Fruit fly (Drosophila melanogaster) whole organism, embryonic: ENCODE data around the gene rgn.

ENCODE experiments used
- Atf-2 ChIP-seq: fragments of 200-800 bp; sonication (Bioruptor generic); optimal IDR thresholded peaks from 2 replicates; lab custom pipeline; 2016; ENCODE audit warnings: missing biosample characterization, missing genetic modification characterization
- Atf3 ChIP-seq: fragments of 200-800 bp; sonication (Bioruptor generic); optimal IDR thresholded peaks from 3 replicates; lab custom pipeline; 2016; ENCODE audit warnings: missing biosample characterization, missing genetic modification characterization
- Atf6 ChIP-seq: fragments of 200-800 bp; sonication (Bioruptor generic); IDR thresholded peaks from 2 replicates; pipeline ENCODE4 v1.3.6; 2022; ENCODE audit warnings: missing biosample characterization, missing genetic modification characterization
- Bdp1 ChIP-seq: fragments of 200-800 bp; sonication (Bioruptor generic); optimal IDR thresholded peaks from 3 replicates; lab custom pipeline; 2016; ENCODE audit warnings: missing biosample characterization, missing genetic modification characterization
- CG10209 ChIP-seq: fragments of 200-800 bp; sonication (Bioruptor generic); optimal IDR thresholded peaks from 3 replicates; lab custom pipeline; 2017; ENCODE audit warnings: missing biosample characterization, mild to moderate bottlenecking, missing genetic modification characterization, missing genetic modification reagents
- CG11504 ChIP-seq: fragments of 200-800 bp; sonication (Bioruptor generic); optimal IDR thresholded peaks from 3 replicates; lab custom pipeline; 2019; ENCODE audit warnings: missing biosample characterization, mild to moderate bottlenecking, missing genetic modification characterization, moderate library complexity
- CG12104 ChIP-seq: fragments of 200-800 bp; sonication (Bioruptor generic); optimal IDR thresholded peaks from 3 replicates; lab custom pipeline; 2016; ENCODE audit warnings: missing biosample characterization, missing genetic modification characterization
- CG13775 ChIP-seq: fragments of 200-800 bp; sonication (Bioruptor generic); optimal IDR thresholded peaks from 3 replicates; lab custom pipeline; 2017; ENCODE audit warnings: missing biosample characterization, mild to moderate bottlenecking, missing genetic modification characterization
- CG17385 ChIP-seq: fragments of 200-800 bp; sonication (Bioruptor generic); optimal IDR thresholded peaks from 3 replicates; lab custom pipeline; 2018; ENCODE audit warnings: missing biosample characterization, mild to moderate bottlenecking, missing genetic modification characterization
- CG2875 ChIP-seq: fragments of 200-800 bp; sonication (Bioruptor generic); optimal IDR thresholded peaks from 2 replicates; lab custom pipeline; 2017; ENCODE audit warnings: missing biosample characterization, mild to moderate bottlenecking, missing genetic modification characterization, missing genetic modification reagents
- CG30431 ChIP-seq: fragments of 200-800 bp; sonication (Bioruptor generic); optimal IDR thresholded peaks from 2 replicates; lab custom pipeline; 2017; ENCODE audit warnings: missing biosample characterization, missing genetic modification characterization
- CG3065 ChIP-seq: fragments of 200-800 bp; sonication (Bioruptor generic); optimal IDR thresholded peaks from 2 replicates; lab custom pipeline; 2016; ENCODE audit warnings: missing biosample characterization, missing genetic modification characterization
- CG31441 ChIP-seq: fragments of 200-800 bp; sonication (Bioruptor generic); IDR thresholded peaks from 2 replicates; pipeline ENCODE4 v1.3.6; 2022; ENCODE audit warnings: missing biosample characterization, missing genetic modification characterization
- CG4282 ChIP-seq: fragments of 200-800 bp; sonication (Bioruptor generic); optimal IDR thresholded peaks from 2 replicates; lab custom pipeline; 2016; ENCODE audit warnings: missing biosample characterization, missing genetic modification characterization
- CG4424 ChIP-seq: fragments of 200-800 bp; sonication (Bioruptor generic); optimal IDR thresholded peaks from 3 replicates; lab custom pipeline; 2016; ENCODE audit warnings: missing biosample characterization, missing genetic modification characterization
- CG6272 ChIP-seq: fragments of 200-800 bp; sonication (Bioruptor generic); IDR thresholded peaks from 2 replicates; pipeline ENCODE4 v1.3.6; 2022; ENCODE audit warnings: missing biosample characterization, missing genetic modification characterization
- CG7556 ChIP-seq: fragments of 200-800 bp; sonication (Bioruptor generic); optimal IDR thresholded peaks from 2 replicates; lab custom pipeline; 2017; ENCODE audit warnings: missing biosample characterization, mild to moderate bottlenecking, missing genetic modification characterization
- CG7745 ChIP-seq: fragments of 200-800 bp; sonication (Bioruptor generic); optimal IDR thresholded peaks from 2 replicates; lab custom pipeline; 2018; ENCODE audit warnings: missing biosample characterization, mild to moderate bottlenecking, missing genetic modification characterization, moderate library complexity
- CG7786 ChIP-seq: fragments of 200-800 bp; sonication (Bioruptor generic); optimal IDR thresholded peaks from 2 replicates; lab custom pipeline; 2016; ENCODE audit warnings: missing biosample characterization, missing genetic modification characterization
- CG8765 ChIP-seq: fragments of 200-800 bp; sonication (Bioruptor generic); IDR thresholded peaks from 2 replicates; pipeline ENCODE4 v1.3.6; 2022; ENCODE audit warnings: missing biosample characterization, missing genetic modification characterization
- CG9727 ChIP-seq: fragments of 200-800 bp; sonication (Bioruptor generic); optimal IDR thresholded peaks from 3 replicates; lab custom pipeline; 2017; ENCODE audit warnings: missing biosample characterization, mild to moderate bottlenecking, missing genetic modification characterization
- Camta ChIP-seq: fragments of 200-800 bp; sonication (Bioruptor generic); optimal IDR thresholded peaks from 2 replicates; lab custom pipeline; 2016; ENCODE audit warnings: missing biosample characterization, missing genetic modification characterization
- CkIIα-i1 ChIP-seq: fragments of 200-800 bp; sonication (Bioruptor generic); IDR thresholded peaks from 2 replicates; pipeline ENCODE4 v1.3.6; 2022; ENCODE audit warnings: missing biosample characterization, missing genetic modification characterization
- Doc2 ChIP-seq: fragments of 200-800 bp; sonication (Bioruptor generic); IDR thresholded peaks from 2 replicates; pipeline ENCODE4 v1.3.6; 2022; ENCODE audit warnings: missing biosample characterization, missing genetic modification characterization
- ERR ChIP-seq: fragments of 200-800 bp; sonication (Bioruptor generic); optimal IDR thresholded peaks from 2 replicates; lab custom pipeline; 2016; ENCODE audit warnings: missing biosample characterization, missing genetic modification characterization
- Gug ChIP-seq: fragments of 200-800 bp; sonication (Bioruptor generic); IDR thresholded peaks from 4 replicates; pipeline ENCODE4 v1.3.6; 2022; ENCODE audit warnings: missing biosample characterization, missing genetic modification characterization
- Hr78 ChIP-seq, 2 experiments: fragments of 200-800 bp in 1 of 2; fragments of >200 bp in 1 of 2; sonication (Bioruptor generic) in 1 of 2; optimal IDR thresholded peaks; 2 replicates each; lab custom pipeline; 2017 to 2019; ENCODE audit warnings: missing biosample characterization in 2 of 2, missing genetic modification characterization in 2 of 2, mild to moderate bottlenecking in 1 of 2, moderate library complexity in 1 of 2
- Hsf ChIP-seq: fragments of 200-800 bp; sonication (Bioruptor generic); optimal IDR thresholded peaks from 3 replicates; lab custom pipeline; 2016; ENCODE audit warnings: missing biosample characterization, missing genetic modification characterization
- Optix ChIP-seq: fragments of 200-800 bp; sonication (Bioruptor generic); IDR thresholded peaks from 3 replicates; pipeline ENCODE4 v1.3.6; 2022; ENCODE audit warnings: missing biosample characterization, missing genetic modification characterization
- Sry-δ ChIP-seq: fragments of 200-800 bp; sonication (Bioruptor generic); optimal IDR thresholded peaks from 2 replicates; lab custom pipeline; 2016; ENCODE audit warnings: missing biosample characterization, missing genetic modification characterization
- Stat92E ChIP-seq, 3 experiments: fragments of >200 bp in 2 of 3; fragments of 200-800 bp in 1 of 3; sonication (Bioruptor generic) in 1 of 3; optimal IDR thresholded peaks; 2 replicates each; lab custom pipeline; 2017 to 2019; ENCODE audit warnings: missing biosample characterization in 3 of 3, missing genetic modification characterization in 3 of 3, mild to moderate bottlenecking in 1 of 3, moderate library complexity in 1 of 3
- Xrp1 ChIP-seq: fragments of 200-800 bp; sonication (Bioruptor generic); IDR thresholded peaks from 2 replicates; pipeline ENCODE4 v1.3.6; 2022; ENCODE audit warnings: missing biosample characterization, missing genetic modification characterization
- az2 ChIP-seq: fragments of 200-800 bp; sonication (Bioruptor generic); optimal IDR thresholded peaks from 3 replicates; lab custom pipeline; 2016; ENCODE audit warnings: missing biosample characterization, missing genetic modification characterization
- bcd ChIP-seq: fragments of 200-800 bp; sonication (Bioruptor generic); optimal IDR thresholded peaks from 2 replicates; lab custom pipeline; 2017; ENCODE audit warnings: missing biosample characterization, mild to moderate bottlenecking, missing genetic modification characterization
- dmrt99B ChIP-seq: fragments of 200-800 bp; sonication (Bioruptor generic); optimal IDR thresholded peaks from 2 replicates; lab custom pipeline; 2018; ENCODE audit warnings: missing biosample characterization, mild to moderate bottlenecking, missing genetic modification characterization, moderate library complexity
- exex ChIP-seq: fragments of 200-800 bp; sonication (Bioruptor generic); optimal IDR thresholded peaks from 4 replicates; lab custom pipeline; 2018; ENCODE audit warnings: missing biosample characterization, mild to moderate bottlenecking, missing genetic modification characterization, moderate library complexity
- gem ChIP-seq: fragments of 200-800 bp; sonication (Bioruptor generic); optimal IDR thresholded peaks from 2 replicates; lab custom pipeline; 2019; ENCODE audit warnings: missing biosample characterization, mild to moderate bottlenecking, missing genetic modification characterization, moderate library complexity
- her ChIP-seq: fragments of 200-800 bp; sonication (Bioruptor generic); optimal IDR thresholded peaks from 2 replicates; lab custom pipeline; 2016; ENCODE audit warnings: missing biosample characterization, missing genetic modification characterization
- hth ChIP-seq: fragments of >200 bp; optimal IDR thresholded peaks from 2 replicates; lab custom pipeline; 2017; ENCODE audit warnings: inconsistent platforms
- jumu ChIP-seq: fragments of 200-800 bp; sonication (Bioruptor generic); optimal IDR thresholded peaks from 3 replicates; lab custom pipeline; 2016; ENCODE audit warnings: missing biosample characterization, missing genetic modification characterization
- lola ChIP-seq, 3 experiments: fragments of >200 bp in 2 of 3; fragments of 200-800 bp in 1 of 3; sonication (Bioruptor generic) in 1 of 3; optimal IDR thresholded peaks; 2 replicates each; lab custom pipeline; 2017 to 2019; ENCODE audit warnings: missing biosample characterization in 3 of 3, missing genetic modification characterization in 3 of 3, mild to moderate bottlenecking in 1 of 3, moderate library complexity in 1 of 3
- org-1 ChIP-seq: fragments of 200-800 bp; sonication (Bioruptor generic); optimal IDR thresholded peaks from 2 replicates; lab custom pipeline; 2017; ENCODE audit warnings: missing biosample characterization, missing genetic modification characterization
- otp ChIP-seq: fragments of 200-800 bp; sonication (Bioruptor generic); IDR thresholded peaks from 3 replicates; pipeline ENCODE4, ENCODE4 v1.3.6; 2022; ENCODE audit warnings: missing biosample characterization, missing genetic modification characterization
- prd ChIP-seq, 3 experiments: fragments of >200 bp in 2 of 3; fragments of 200-800 bp in 1 of 3; sonication (Bioruptor generic) in 1 of 3; optimal IDR thresholded peaks in 2 of 3; IDR thresholded peaks in 1 of 3; 2 replicates in 2 of 3; 3 replicates in 1 of 3; pipeline versions ENCODE4 v1.3.6 to Lab custom; 2017 to 2022; ENCODE audit warnings: missing biosample characterization in 1 of 3, missing genetic modification characterization in 1 of 3
- repo ChIP-seq: fragments of 200-800 bp; sonication (Bioruptor generic); optimal IDR thresholded peaks from 2 replicates; lab custom pipeline; 2016; ENCODE audit warnings: missing biosample characterization, missing genetic modification characterization
- so ChIP-seq: fragments of 200-800 bp; sonication (Bioruptor generic); IDR thresholded peaks from 3 replicates; pipeline ENCODE4 v1.3.6; 2022; ENCODE audit warnings: missing biosample characterization, missing genetic modification characterization
- tin ChIP-seq: fragments of 200-800 bp; sonication (Bioruptor generic); optimal IDR thresholded peaks from 3 replicates; lab custom pipeline; 2016; ENCODE audit warnings: missing biosample characterization, missing genetic modification characterization
- unpg ChIP-seq: fragments of 200-800 bp; sonication (Bioruptor generic); optimal IDR thresholded peaks from 3 replicates; lab custom pipeline; 2018; ENCODE audit warnings: missing biosample characterization, mild to moderate bottlenecking, missing genetic modification characterization, moderate library complexity
- vnd ChIP-seq: fragments of 200-800 bp; sonication (Bioruptor generic); IDR thresholded peaks from 3 replicates; pipeline ENCODE4 v1.3.6; 2022; ENCODE audit warnings: missing biosample characterization, missing genetic modification characterization; ENCODE audit not compliant: partially characterized antibody
- zen ChIP-seq: fragments of 200-800 bp; sonication (Bioruptor generic); optimal IDR thresholded peaks from 3 replicates; lab custom pipeline; 2018; ENCODE audit warnings: missing biosample characterization, mild to moderate bottlenecking, missing genetic modification characterization, moderate library complexity

The rgn gene

DNA sequence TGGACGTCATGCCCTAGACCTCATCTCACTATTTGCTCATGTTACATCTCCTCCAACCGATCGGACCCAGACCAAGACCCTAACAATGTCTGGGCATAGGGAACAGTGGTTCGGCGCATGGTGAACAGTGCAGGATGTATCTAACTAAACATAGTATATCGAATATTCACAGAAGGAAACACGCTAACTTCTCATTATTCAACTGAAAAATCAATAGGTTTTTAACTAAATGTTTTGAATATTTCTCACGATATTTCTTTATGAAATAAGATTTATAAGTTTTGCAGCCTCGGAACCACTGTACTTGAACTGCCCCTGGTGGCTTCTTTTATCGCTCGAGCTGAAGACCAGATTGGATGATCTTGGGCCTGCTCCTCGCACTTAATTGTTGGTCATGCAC, 71.3 kb downstream of the rgn start (continued):
- TF ChIP-seq gem (tag; lab: Kevin White, UChicago), result peak; percentile 78
- TF ChIP-seq Atf-2, result peak; percentile 31
- peak; percentile 18 for TF ChIP-seq CG17385 (GFP tag; lab: Kevin White, UChicago)
- peak in 1 of 3 experiments; percentile 79 for TF ChIP-seq lola (GFP tag; optimal IDR thresholded peaks at IDR 0.05; lab: Kevin White, UChicago)
- no peak for TF ChIP-seq prd (optimal IDR thresholded peaks at IDR 0.05; lab: Kevin White, UChicago)
- peak; percentile 80 for TF ChIP-seq prd (GFP tag; IDR thresholded peaks at IDR 0.05; lab: Robert Waterston, UW)
- TF ChIP-seq Hsf (GFP tag; lab: Kevin White, UChicago), result peak; percentile 57
- peak; percentile 29; the same call in 1 of the 2 replicates for TF ChIP-seq CG6272 (GFP tag; lab: Robert Waterston, UW)
- no peak for TF ChIP-seq vnd (GFP tag; lab: Robert Waterston, UW)
- TF ChIP-seq CG7556 (GFP tag; lab: Kevin White, UChicago), result peak; percentile 48
- peak; percentile 79 for TF ChIP-seq CG9727 (GFP tag; lab: Kevin White, UChicago)
- TF ChIP-seq CG10209 (GFP tag; lab: Kevin White, UChicago), result peak; percentile 49
- no peak for TF ChIP-seq CkIIα-i1 (GFP tag; lab: Robert Waterston, UW)
- TF ChIP-seq Bdp1 (GFP tag; lab: Kevin White, UChicago), result peak; percentile 13
- no peak for TF ChIP-seq CG3065 (GFP tag; lab: Kevin White, UChicago)
- peak; percentile 72 for TF ChIP-seq unpg (GFP tag; lab: Kevin White, UChicago)
- TF ChIP-seq Sry-δ, result no peak
- TF ChIP-seq Hr78 (GFP tag; optimal IDR thresholded peaks at IDR 0.05; lab: Kevin White, UChicago), result peak in 1 of 2 experiments; percentile 69
- TF ChIP-seq Atf6 (GFP tag; lab: Robert Waterston, UW), result no peak
- TF ChIP-seq jumu (GFP tag; lab: Kevin White, UChicago), result peak; percentile 71
- peak; percentile 61 for TF ChIP-seq dmrt99B (tag; lab: Kevin White, UChicago)
- no peak for TF ChIP-seq ERR
- TF ChIP-seq org-1 (GFP tag; lab: Kevin White, UChicago), result peak; percentile 51
- TF ChIP-seq Stat92E (GFP tag; optimal IDR thresholded peaks at IDR 0.05; lab: Kevin White, UChicago), result no peak
- TF ChIP-seq Atf3, result no peak
- 0 out of 3 replicates have a peak, but pooled peaks have one; percentile 48 for TF ChIP-seq Optix (GFP tag; lab: Robert Waterston, UW)
- peak; percentile 55 for TF ChIP-seq CG30431 (GFP tag; lab: Kevin White, UChicago)
- peak; percentile 17 for TF ChIP-seq repo (GFP tag; lab: Kevin White, UChicago)
- TF ChIP-seq CG8765 (GFP tag; lab: Robert Waterston, UW), result peak; percentile 81
- peak; percentile 65; the same call in 2 of the 3 replicates for TF ChIP-seq otp (GFP tag; lab: Robert Waterston, UW)
- TF ChIP-seq Camta, result peak; percentile 9
- peak; percentile 76 for TF ChIP-seq zen (tag; lab: Kevin White, UChicago)
- peak; percentile 61 for TF ChIP-seq az2 (GFP tag; lab: Kevin White, UChicago)
- TF ChIP-seq exex (tag; lab: Kevin White, UChicago), result no peak
- peak; percentile 55 for TF ChIP-seq CG11504 (tag; lab: Kevin White, UChicago)
- TF ChIP-seq Xrp1 (GFP tag; lab: Robert Waterston, UW), result peak; percentile 89
- TF ChIP-seq CG12104 (GFP tag; lab: Kevin White, UChicago), result peak; percentile 4
- peak; percentile 26; the same call in 1 of the 4 replicates for TF ChIP-seq Gug (GFP tag; lab: Robert Waterston, UW)
- TF ChIP-seq tin (GFP tag; lab: Kevin White, UChicago), result peak; percentile 60
- TF ChIP-seq CG13775, result peak; percentile 48
- peak; percentile 48; the same call in 1 of the 3 replicates for TF ChIP-seq so
- TF ChIP-seq CG4282 (GFP tag; lab: Kevin White, UChicago), result peak; percentile 80
- TF ChIP-seq hth (lab: Kevin White, UChicago), result no peak
- peak; percentile 42 for TF ChIP-seq CG7786 (GFP tag; lab: Kevin White, UChicago)
- TF ChIP-seq CG7745 (tag; lab: Kevin White, UChicago), result peak; percentile 21
- peak; percentile 52 for TF ChIP-seq CG2875 (GFP tag; lab: Kevin White, UChicago)
- TF ChIP-seq CG4424 (GFP tag; lab: Kevin White, UChicago), result peak; percentile 75
- TF ChIP-seq CG31441, result peak; percentile 71
- peak; percentile 37 for TF ChIP-seq her (GFP tag; lab: Kevin White, UChicago)
- no peak for TF ChIP-seq Doc2 (GFP tag; lab: Robert Waterston, UW)
- TF ChIP-seq bcd (GFP tag; lab: Kevin White, UChicago), result peak; percentile 41
